Fruit fly (Drosophila melanogaster): ENCODE results near the gene CG32176.
A peak's percentile ranks its signal among the peaks of the same experiment; 100 is the strongest.

Gene CG32176

dm6 chr3L:17461369-17462012, 27.8 kb downstream of the CG32176 start:
- TF ChIP-seq CG7045 (GFP tag; optimal IDR thresholded peaks at IDR 0.05) (no peak), cnc (optimal IDR thresholded peaks at IDR 0.05) (no peak), CG11617 (GFP tag; optimal IDR thresholded peaks at IDR 0.05) (no peak), ovo (GFP tag; optimal IDR thresholded peaks at IDR 0.05) (no peak), CG14711 (tag; optimal IDR thresholded peaks at IDR 0.05) (no peak), CG33017 (tag; optimal IDR thresholded peaks at IDR 0.05) (no peak), CG1620 (GFP tag; optimal IDR thresholded peaks at IDR 0.05) (no peak), toe (GFP tag; optimal IDR thresholded peaks at IDR 0.05) (no peak), Hr96 (GFP tag; optimal IDR thresholded peaks at IDR 0.05) (no peak), cic (GFP tag; optimal IDR thresholded peaks at IDR 0.05) (no peak), CG12768 (GFP tag; optimal IDR thresholded peaks at IDR 0.05) (no peak), bab1 (GFP tag; optimal IDR thresholded peaks at IDR 0.05) (no peak), Clk (GFP tag; optimal IDR thresholded peaks at IDR 0.05) (no peak), pad (GFP tag; optimal IDR thresholded peaks at IDR 0.05) (no peak), Crg-1 (GFP tag; optimal IDR thresholded peaks at IDR 0.05) (no peak), Mnt (GFP tag; optimal IDR thresholded peaks at IDR 0.05) (no peak)

- TF ChIP-seq cic (GFP tag; optimal IDR thresholded peaks at IDR 0.05) (no peak), CG1620 (GFP tag; optimal IDR thresholded peaks at IDR 0.05) (no peak), kay (GFP tag; ENCODE audit: borderline replicate concordance) (no peak), Mnt (GFP tag; optimal IDR thresholded peaks at IDR 0.05) (no peak), Hr96 (GFP tag; optimal IDR thresholded peaks at IDR 0.05) (no peak), CG33017 (tag; optimal IDR thresholded peaks at IDR 0.05) (no peak), ovo (GFP tag; optimal IDR thresholded peaks at IDR 0.05) (no peak), Crg-1 (GFP tag; optimal IDR thresholded peaks at IDR 0.05) (no peak), CG7045 (GFP tag; optimal IDR thresholded peaks at IDR 0.05) (no peak), CG7101 (tag; optimal IDR thresholded peaks at IDR 0.05) (no peak), toe (GFP tag; optimal IDR thresholded peaks at IDR 0.05) (no peak), CG14711 (tag; optimal IDR thresholded peaks at IDR 0.05) (no peak)
Observed at dm6 chr3L:17462474-17462873, 28.8 kb downstream of the CG32176 start.

- TF ChIP-seq CG12768 (GFP tag; optimal IDR thresholded peaks at IDR 0.05) (no peak), Crg-1 (GFP tag; optimal IDR thresholded peaks at IDR 0.05) (no peak), bab1 (GFP tag; optimal IDR thresholded peaks at IDR 0.05) (peak; percentile 35), pad (GFP tag; optimal IDR thresholded peaks at IDR 0.05) (no peak), toe (GFP tag; optimal IDR thresholded peaks at IDR 0.05) (no peak), CG33017 (tag; optimal IDR thresholded peaks at IDR 0.05) (no peak), CG7045 (GFP tag; optimal IDR thresholded peaks at IDR 0.05) (no peak)
Observed at dm6 chr3L:17465804-17466203, 32.1 kb downstream of the CG32176 start, which contains the start of gene QIL1. TSS of gene QIL1 (plus strand) at chr3L:17465945.

- TF ChIP-seq cic (GFP tag; optimal IDR thresholded peaks at IDR 0.05): no peak
- TF ChIP-seq cnc (optimal IDR thresholded peaks at IDR 0.05): no peak
- no peak for TF ChIP-seq CG12768 (GFP tag; optimal IDR thresholded peaks at IDR 0.05)
- TF ChIP-seq bab1 (GFP tag; optimal IDR thresholded peaks at IDR 0.05): no peak
Observed at dm6 chr3L:17470110-17470509, 36.4 kb downstream of the CG32176 start, which contains the start of gene SecCl. TSS of gene SecCl (plus strand) at chr3L:17470127.

- no peak for TF ChIP-seq cnc (optimal IDR thresholded peaks at IDR 0.05)
- no peak for TF ChIP-seq tj (GFP tag; optimal IDR thresholded peaks at IDR 0.05)
- no peak for TF ChIP-seq toe (GFP tag; optimal IDR thresholded peaks at IDR 0.05)
- TF ChIP-seq pad (GFP tag; optimal IDR thresholded peaks at IDR 0.05): no peak
- no peak for TF ChIP-seq CG12768 (GFP tag; optimal IDR thresholded peaks at IDR 0.05)
Observed at dm6 chr3L:17473889-17474288, 40.2 kb downstream of the CG32176 start.

- no peak for TF ChIP-seq pad (GFP tag; optimal IDR thresholded peaks at IDR 0.05)
- TF ChIP-seq CG7101 (tag; optimal IDR thresholded peaks at IDR 0.05): no peak
- TF ChIP-seq CG14711 (tag; optimal IDR thresholded peaks at IDR 0.05): peak; percentile 3
- TF ChIP-seq toe (GFP tag; optimal IDR thresholded peaks at IDR 0.05): no peak
- TF ChIP-seq ovo (GFP tag; optimal IDR thresholded peaks at IDR 0.05): no peak
- no peak for TF ChIP-seq Hr96 (GFP tag; optimal IDR thresholded peaks at IDR 0.05)
- no peak for TF ChIP-seq cnc (optimal IDR thresholded peaks at IDR 0.05)
- no peak for TF ChIP-seq CG33017 (tag; optimal IDR thresholded peaks at IDR 0.05)
- no peak for TF ChIP-seq CG1620 (GFP tag; optimal IDR thresholded peaks at IDR 0.05)
- TF ChIP-seq Crg-1 (GFP tag; optimal IDR thresholded peaks at IDR 0.05): no peak
- TF ChIP-seq CG7045 (GFP tag; optimal IDR thresholded peaks at IDR 0.05): no peak
- TF ChIP-seq bab1 (GFP tag; optimal IDR thresholded peaks at IDR 0.05): peak; percentile 53
- TF ChIP-seq Clk (GFP tag; optimal IDR thresholded peaks at IDR 0.05): no peak
- TF ChIP-seq Mnt (GFP tag; optimal IDR thresholded peaks at IDR 0.05): peak; percentile 17
Observed at dm6 chr3L:17474711-17475451, 41.2 kb downstream of the CG32176 start, which contains the start of the genes UQCR-Q and CG46525. TSS of gene UQCR-Q (plus strand) at chr3L:17474761. TSS of gene CG46525 (plus strand) at chr3L:17475220.

- TF ChIP-seq Mnt (GFP tag; optimal IDR thresholded peaks at IDR 0.05): peak; percentile 51
- peak; percentile 10 for TF ChIP-seq cic (GFP tag; optimal IDR thresholded peaks at IDR 0.05)
- no peak for TF ChIP-seq Hr96 (GFP tag; optimal IDR thresholded peaks at IDR 0.05)
- no peak for TF ChIP-seq pad (GFP tag; optimal IDR thresholded peaks at IDR 0.05)
- peak; percentile 55 for TF ChIP-seq CG11617 (GFP tag; optimal IDR thresholded peaks at IDR 0.05)
- peak; percentile 33 for TF ChIP-seq CG1620 (GFP tag; optimal IDR thresholded peaks at IDR 0.05)
- TF ChIP-seq ovo (GFP tag; optimal IDR thresholded peaks at IDR 0.05): peak; percentile 42
- TF ChIP-seq Clk (GFP tag; optimal IDR thresholded peaks at IDR 0.05): no peak
- peak; percentile 45 for TF ChIP-seq toe (GFP tag; optimal IDR thresholded peaks at IDR 0.05)
- peak; percentile 52 for TF ChIP-seq CG7045 (GFP tag; optimal IDR thresholded peaks at IDR 0.05)
- TF ChIP-seq cnc (optimal IDR thresholded peaks at IDR 0.05): no peak
- peak; percentile 52 for TF ChIP-seq tj (GFP tag; optimal IDR thresholded peaks at IDR 0.05)
- peak; percentile 67 for TF ChIP-seq CG14711 (tag; optimal IDR thresholded peaks at IDR 0.05)
- peak; percentile 80 for TF ChIP-seq kay (GFP tag; ENCODE audit: borderline replicate concordance)
- TF ChIP-seq Crg-1 (GFP tag; optimal IDR thresholded peaks at IDR 0.05): peak; percentile 51
- no peak for TF ChIP-seq CG5204 (GFP tag; optimal IDR thresholded peaks at IDR 0.05)
- peak; percentile 83 for TF ChIP-seq bab1 (GFP tag; optimal IDR thresholded peaks at IDR 0.05)
- no peak for TF ChIP-seq CG33017 (tag; optimal IDR thresholded peaks at IDR 0.05)
- no peak for TF ChIP-seq CG7101 (tag; optimal IDR thresholded peaks at IDR 0.05)
- TF ChIP-seq CG12768 (GFP tag; optimal IDR thresholded peaks at IDR 0.05): no peak
Observed at dm6 chr3L:17475979-17476393, 42.3 kb downstream of the CG32176 start, which contains the start of gene CG34250. TSS of gene CG34250 (plus strand) at chr3L:17476222.
